Worm (Caenorhabditis elegans) whole organism, mixed stage, embryonic: ENCODE results near the gene egl-2.

Experiments
- M03D4.4 ChIP-seq: sonication (generic microtip); optimal IDR thresholded peaks from 2 replicates; lab custom pipeline; 2017; ENCODE audit warnings: mild to moderate bottlenecking, missing genetic modification characterization, missing compliant biosample characterization
- elt-1 ChIP-seq: sonication (generic microtip); optimal IDR thresholded peaks from 2 replicates; lab custom pipeline; 2017; ENCODE audit warnings: missing genetic modification characterization, mild to moderate bottlenecking, missing compliant biosample characterization, antibody characterized with exemption, moderate library complexity, borderline replicate concordance; ENCODE audit not compliant: insufficient read depth
- elt-3 ChIP-seq: fragments of 150-350 bp; optimal IDR thresholded peaks from 2 replicates; lab custom pipeline; 2014; ENCODE audit warnings: missing biosample characterization, missing genetic modification characterization
- lsy-2 ChIP-seq: fragments of 150-350 bp; optimal IDR thresholded peaks from 2 replicates; lab custom pipeline; 2014; ENCODE audit warnings: missing biosample characterization, missing genetic modification characterization
- mab-5 ChIP-seq: fragments of 150-350 bp; optimal IDR thresholded peaks from 2 replicates; lab custom pipeline; 2014; ENCODE audit warnings: missing biosample characterization, missing genetic modification characterization
- nhr-237 ChIP-seq: fragments of 150-350 bp; optimal IDR thresholded peaks from 2 replicates; lab custom pipeline; 2014; ENCODE audit warnings: missing biosample characterization, missing genetic modification characterization
- nhr-76 ChIP-seq: sonication (generic microtip); optimal IDR thresholded peaks from 2 replicates; lab custom pipeline; 2017; ENCODE audit warnings: missing biosample characterization, missing genetic modification characterization
- sem-2 ChIP-seq: fragments of 200-800 bp; sonication (Bioruptor generic); optimal IDR thresholded peaks from 2 replicates; lab custom pipeline; 2018; ENCODE audit warnings: mild to moderate bottlenecking, missing genetic modification characterization, missing compliant biosample characterization
- snpc-4 ChIP-seq: fragments of 150-350 bp; optimal IDR thresholded peaks from 2 replicates; lab custom pipeline; 2014; ENCODE audit warnings: missing biosample characterization, missing genetic modification characterization
- sptf-1 ChIP-seq: sonication (generic microtip); optimal IDR thresholded peaks from 2 replicates; lab custom pipeline; 2017; ENCODE audit warnings: mild to moderate bottlenecking, missing genetic modification characterization, moderate library complexity, missing compliant biosample characterization
- unc-120 ChIP-seq: sonication (generic microtip); optimal IDR thresholded peaks from 2 replicates; lab custom pipeline; 2017; ENCODE audit warnings: missing genetic modification characterization, missing compliant biosample characterization; ENCODE audit not compliant: poor library complexity, severe bottlenecking
- unc-62 ChIP-seq: fragments of 150-350 bp; optimal IDR thresholded peaks from 2 replicates; lab custom pipeline; 2014; ENCODE audit warnings: missing biosample characterization, missing genetic modification reagents, missing genetic modification characterization
- zip-8 ChIP-seq: fragments of 150-350 bp; optimal IDR thresholded peaks from 2 replicates; lab custom pipeline; 2014; ENCODE audit warnings: missing biosample characterization, missing genetic modification characterization
- ztf-11 ChIP-seq: fragments of 150-350 bp; optimal IDR thresholded peaks from 2 replicates; lab custom pipeline; 2014; ENCODE audit warnings: missing biosample characterization, missing genetic modification characterization

DNA sequence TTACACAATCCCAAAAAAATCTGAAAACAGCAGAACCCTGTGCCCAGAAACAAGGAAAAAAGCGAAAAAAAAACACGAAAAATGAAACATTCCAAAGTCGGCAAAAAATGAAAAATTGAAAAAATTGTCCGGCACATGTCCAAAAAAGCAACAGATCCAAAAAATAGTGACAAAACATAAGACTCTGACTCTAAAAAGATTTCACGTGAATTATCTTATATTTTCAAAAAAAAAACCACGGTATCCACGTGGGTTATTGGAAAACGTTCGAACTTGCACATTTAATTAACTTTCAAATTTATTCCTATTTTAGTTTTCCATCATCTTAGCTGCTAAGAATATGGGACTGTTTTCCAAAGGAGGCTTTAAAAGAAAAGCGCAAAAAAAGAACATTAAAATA, 28.5 kb downstream of the egl-2 start, which contains the start of gene Y75B7B.1:
- no peak for TF ChIP-seq M03D4.4
- TF ChIP-seq ztf-11 (tag; lab: Kevin White, UChicago) = no peak
- TF ChIP-seq nhr-76 (tag; lab: Kevin White, UChicago) = no peak
- no peak for TF ChIP-seq nhr-237 (tag; lab: Kevin White, UChicago)
- no peak for TF ChIP-seq unc-62 (GFP tag; lab: Kevin White, UChicago)
- TF ChIP-seq elt-3 (tag; lab: Kevin White, UChicago) = no peak
- no peak for TF ChIP-seq mab-5 (tag; lab: Kevin White, UChicago)
- TF ChIP-seq lsy-2 (tag; lab: Kevin White, UChicago) = no peak
- no peak for TF ChIP-seq sem-2 (GFP tag; lab: Kevin White, UChicago)
- TF ChIP-seq sptf-1 (tag; lab: Kevin White, UChicago) = no peak
- no peak for TF ChIP-seq snpc-4
- TF ChIP-seq elt-1 (tag; lab: Kevin White, UChicago) = no peak
- TF ChIP-seq zip-8 (tag; lab: Kevin White, UChicago) = no peak
- no peak for TF ChIP-seq unc-120 (tag; lab: Kevin White, UChicago)
